Fruit fly (Drosophila melanogaster) Kc167 (cell line): ENCODE measurements around the gene t-Grip91.

ENCODE experiments used
- Myc ChIP-seq: fragments of >200 bp; optimal IDR thresholded peaks from 2 replicates; lab custom pipeline; 2017; ENCODE audit warnings: missing external identifiers
- Sin3A ChIP-seq: fragments of >200 bp; optimal IDR thresholded peaks from 2 replicates; lab custom pipeline; 2018; ENCODE audit warnings: missing external identifiers
- h ChIP-seq: fragments of >200 bp; optimal IDR thresholded peaks from 3 replicates; lab custom pipeline; 2018; ENCODE audit warnings: missing external identifiers
- insv ChIP-seq: fragments of >200 bp; optimal IDR thresholded peaks from 3 replicates; lab custom pipeline; 2018; ENCODE audit warnings: missing external identifiers
- psq ChIP-seq: fragments of >200 bp; optimal IDR thresholded peaks from 2 replicates; lab custom pipeline; 2017; ENCODE audit warnings: missing external identifiers
- ttk ChIP-seq: sonication (Bioruptor generic); optimal IDR thresholded peaks from 2 replicates; lab custom pipeline; 2017; ENCODE audit warnings: missing external identifiers

The t-Grip91 gene

DNA sequence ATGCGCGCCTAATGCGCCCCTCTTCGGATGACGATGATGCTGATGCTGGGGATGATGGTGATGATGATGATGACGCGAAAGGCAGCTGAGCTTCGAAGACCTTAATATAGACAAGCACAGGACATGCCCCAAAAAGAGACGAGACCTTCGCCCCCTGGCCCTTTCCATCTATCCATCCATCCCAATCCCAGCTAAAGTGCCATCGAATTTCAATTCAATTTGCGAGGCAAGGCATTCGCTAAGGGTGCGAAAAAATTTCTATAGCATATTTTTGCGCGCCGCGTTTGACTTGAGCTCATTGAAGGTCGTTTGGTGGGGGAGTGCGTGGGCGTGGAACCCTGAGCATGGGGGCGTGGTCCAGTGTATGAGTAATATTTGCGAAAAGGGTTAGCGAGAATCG, 12.4 kb downstream of the t-Grip91 start:
- no peak for TF ChIP-seq insv (lab: Kevin White, UChicago)
- no peak for TF ChIP-seq psq
- TF ChIP-seq Sin3A (lab: Kevin White, UChicago): no peak
- TF ChIP-seq h (lab: Kevin White, UChicago): no peak
- no peak for TF ChIP-seq ttk (lab: Kevin White, UChicago)
- TF ChIP-seq Myc (lab: Kevin White, UChicago): no peak

DNA sequence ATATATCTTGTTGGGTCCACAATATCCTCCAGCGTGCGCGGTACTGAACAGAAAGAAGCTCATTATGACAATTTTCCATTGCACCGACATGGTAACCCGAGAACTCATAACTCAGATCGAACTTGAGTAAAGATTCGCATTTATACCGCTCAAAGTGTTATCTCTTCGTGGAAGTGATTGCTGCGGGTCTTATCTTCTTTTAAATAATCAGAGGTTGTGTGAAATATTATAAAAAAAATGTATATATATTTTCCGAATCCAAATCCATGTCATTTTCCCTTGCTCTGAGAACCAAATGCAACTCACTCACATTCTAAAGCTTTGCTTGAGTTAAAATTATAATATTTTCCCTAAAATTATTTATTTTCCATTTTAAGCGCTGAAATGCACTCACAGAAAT, 28.2 kb downstream of the t-Grip91 start, which contains the start of gene CG42876:
CG42876 (minus strand) TSS at position 101 of the 400 bp plus-strand sequence.
- TF ChIP-seq insv (lab: Kevin White, UChicago) (no peak), h (lab: Kevin White, UChicago) (no peak), Myc (lab: Kevin White, UChicago) (no peak), Sin3A (lab: Kevin White, UChicago) (no peak), ttk (lab: Kevin White, UChicago) (no peak), psq (no peak)

DNA sequence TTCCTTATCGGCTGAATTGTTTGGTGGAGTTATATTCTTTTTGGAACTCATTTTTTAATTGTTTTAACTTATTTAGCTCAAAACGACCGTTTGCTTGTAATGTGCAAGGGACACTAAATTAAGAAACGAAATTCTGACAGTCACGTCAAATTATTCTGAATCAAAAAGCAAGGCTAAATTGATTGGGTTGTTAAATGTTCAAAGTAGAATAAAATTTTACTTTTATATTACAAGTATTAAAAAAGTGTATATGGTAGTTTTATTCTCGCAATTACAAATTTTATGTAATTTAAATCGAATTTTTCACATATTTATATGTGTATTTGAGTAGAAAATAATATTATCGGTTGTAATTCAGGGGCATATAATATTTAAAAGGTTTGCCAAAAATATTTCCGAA, 51.7 kb downstream of the t-Grip91 start, which contains the start of gene CG18518:
CG18518 (minus strand) TSS at position 101 of the 400 bp plus-strand sequence.
- TF ChIP-seq Sin3A (lab: Kevin White, UChicago) (no peak), h (lab: Kevin White, UChicago) (no peak)
